Worm (Caenorhabditis elegans): ENCODE data around the gene str-206.

Gene str-206

DNA sequence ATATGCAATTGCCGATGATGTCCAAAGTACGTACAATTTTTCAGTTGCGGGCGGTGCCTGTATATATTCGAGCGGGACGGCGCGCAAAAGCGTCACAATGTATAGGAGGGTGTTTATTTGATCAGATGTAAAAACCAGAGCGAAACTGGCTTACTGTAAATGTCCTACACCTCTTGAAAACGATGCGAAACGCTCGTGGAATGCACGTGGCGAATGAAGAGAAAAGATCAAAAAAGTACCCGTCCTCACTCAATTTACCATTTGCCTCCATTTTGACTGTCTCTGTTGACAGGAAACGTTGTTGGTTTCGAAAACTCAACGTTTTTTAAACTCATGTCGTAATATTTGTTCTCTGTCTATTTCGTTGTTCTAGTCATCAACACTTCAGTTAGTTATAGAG, 22.8 kb downstream of the str-206 start (continued):
- TF ChIP-seq Y56A3A.18 (GFP tag; IDR thresholded peaks at IDR 0.05), result no peak
- no peak for TF ChIP-seq sea-2 (GFP tag; IDR thresholded peaks at IDR 0.05)
- TF ChIP-seq egrh-3 (GFP tag; IDR thresholded peaks at IDR 0.05), result no peak

ce11 chrV:6243260-6243659, 25.3 kb downstream of the str-206 start:
- TF ChIP-seq F52B5.7 (tag; optimal IDR thresholded peaks at IDR 0.05) (no peak), pha-4 (tag; optimal IDR thresholded peaks at IDR 0.05) (no peak), unc-62 (GFP tag; optimal IDR thresholded peaks at IDR 0.05) (no peak), mes-4 (tag; optimal IDR thresholded peaks at IDR 0.05) (no peak), bed-2 (GFP tag; IDR thresholded peaks at IDR 0.05) (no peak), zfh-2 (GFP tag; conservative IDR thresholded peaks at IDR 0.05) (0 out of 2 replicates have a peak, but pooled peaks have one; percentile 11), lin-40 (tag; optimal IDR thresholded peaks at IDR 0.05) (peak; percentile 13), rcor-1 (GFP tag; IDR thresholded peaks at IDR 0.05) (no peak), snpc-1.3 (tag; optimal IDR thresholded peaks at IDR 0.05; ENCODE audit: insufficient read depth) (no peak), efl-1 (GFP tag; optimal IDR thresholded peaks at IDR 0.05) (no peak), ztf-22 (GFP tag; optimal IDR thresholded peaks at IDR 0.05) (peak; percentile 76), hrde-1 (tag; optimal IDR thresholded peaks at IDR 0.05; ENCODE audit: borderline replicate concordance) (no peak), lin-35 (GFP tag; optimal IDR thresholded peaks at IDR 0.05) (no peak), ceh-27 (GFP tag; optimal IDR thresholded peaks at IDR 0.05) (no peak), nhr-80 (tag; optimal IDR thresholded peaks at IDR 0.05) (peak; percentile 93), ztf-3 (GFP tag; optimal IDR thresholded peaks at IDR 0.05) (no peak), dox-1 (GFP tag; IDR thresholded peaks at IDR 0.05) (peak; percentile 33; the same call in 1 of the 2 replicates), Y67H2A.10 (GFP tag; conservative IDR thresholded peaks at IDR 0.05) (no peak), C17E4.6 (GFP tag; IDR thresholded peaks at IDR 0.05) (no peak), lsy-27 (tag; optimal IDR thresholded peaks at IDR 0.05; ENCODE audit: borderline replicate concordance, insufficient read depth) (no peak), let-526 (GFP tag; IDR thresholded peaks at IDR 0.05) (no peak), madf-6 (GFP tag; IDR thresholded peaks at IDR 0.05) (no peak), sptf-2 (GFP tag; optimal IDR thresholded peaks at IDR 0.05) (no peak), madf-10 (tag; optimal IDR thresholded peaks at IDR 0.05) (peak; percentile 46), gei-17 (GFP tag; optimal IDR thresholded peaks at IDR 0.05) (no peak), ets-4 (GFP tag; optimal IDR thresholded peaks at IDR 0.05) (no peak), ztf-6 (GFP tag; IDR thresholded peaks at IDR 0.05) (no peak), ccch-3 (GFP tag; optimal IDR thresholded peaks at IDR 0.05) (no peak), nhr-120 (GFP tag; IDR thresholded peaks at IDR 0.05) (no peak), snpc-1.1 (tag; optimal IDR thresholded peaks at IDR 0.05; ENCODE audit: insufficient read depth) (no peak), hmg-20 (GFP tag; IDR thresholded peaks at IDR 0.05) (no peak), tbx-9 (tag; optimal IDR thresholded peaks at IDR 0.05; ENCODE audit: borderline replicate concordance) (no peak), Y53F4B.3 (GFP tag; IDR thresholded peaks at IDR 0.05) (no peak), ztf-26 (tag; optimal IDR thresholded peaks at IDR 0.05) (no peak), tbp1 (GFP tag; optimal IDR thresholded peaks at IDR 0.05) (peak; percentile 7), B0019.2 (GFP tag; conservative IDR thresholded peaks at IDR 0.05) (no peak), ekl-4 (GFP tag; IDR thresholded peaks at IDR 0.05) (no peak), hmg-1.2 (GFP tag; IDR thresholded peaks at IDR 0.05) (0 out of 2 replicates have a peak, but pooled peaks have one; percentile 7), ceh-100 (GFP tag; IDR thresholded peaks at IDR 0.05) (no peak), T07F8.4 (tag; optimal IDR thresholded peaks at IDR 0.05) (no peak), ZK185.1 (tag; optimal IDR thresholded peaks at IDR 0.05; ENCODE audit: poor library complexity, severe bottlenecking) (no peak), B0035.1 (tag; optimal IDR thresholded peaks at IDR 0.05) (no peak), aptf-3 (GFP tag; IDR thresholded peaks at IDR 0.05) (no peak), athp-1 (tag; optimal IDR thresholded peaks at IDR 0.05) (no peak)

All from whole organism, young adult.